Worm (Caenorhabditis elegans): ENCODE data around the gene such-1.

Gene such-1

DNA sequence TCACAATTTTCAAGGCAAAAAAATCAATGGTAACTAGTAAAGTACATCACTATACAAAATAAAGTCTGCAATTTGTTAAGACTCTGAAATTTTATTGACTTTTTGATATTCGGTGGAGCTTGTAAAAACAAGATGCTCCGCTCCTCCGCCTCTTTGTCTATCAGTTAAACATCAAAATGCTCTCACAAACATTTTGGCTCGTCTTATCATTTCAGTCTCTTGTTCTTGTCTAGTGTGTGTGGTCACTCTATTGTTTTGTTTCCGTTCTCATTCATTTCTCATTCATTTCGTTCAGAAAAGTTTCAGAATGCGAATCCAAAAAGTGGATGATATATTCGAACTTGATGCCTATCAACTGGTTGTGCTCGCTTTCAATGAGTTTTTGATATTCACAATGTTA, 24.5 kb upstream of the such-1 start, which contains the start of gene Y66D12A.13:
Gene Y66D12A.13, plus strand, starts transcription at position 301 of the 400 bp plus-strand sequence.
- no peak for TF ChIP-seq K09A11.1 (tag; optimal IDR thresholded peaks at IDR 0.05; ENCODE audit: insufficient read depth)
- no peak for TF ChIP-seq nhr-11 (tag; optimal IDR thresholded peaks at IDR 0.05)
- no peak for TF ChIP-seq fkh-6 (tag; optimal IDR thresholded peaks at IDR 0.05)
- no peak for TF ChIP-seq ztf-16 (tag; optimal IDR thresholded peaks at IDR 0.05)
- no peak for TF ChIP-seq gmeb-2 (tag; optimal IDR thresholded peaks at IDR 0.05)
- no peak for TF ChIP-seq ceh-14 (tag; optimal IDR thresholded peaks at IDR 0.05)
- TF ChIP-seq elt-4 (tag; optimal IDR thresholded peaks at IDR 0.05) = no peak
- no peak for TF ChIP-seq ceh-18 (tag; optimal IDR thresholded peaks at IDR 0.05)

DNA sequence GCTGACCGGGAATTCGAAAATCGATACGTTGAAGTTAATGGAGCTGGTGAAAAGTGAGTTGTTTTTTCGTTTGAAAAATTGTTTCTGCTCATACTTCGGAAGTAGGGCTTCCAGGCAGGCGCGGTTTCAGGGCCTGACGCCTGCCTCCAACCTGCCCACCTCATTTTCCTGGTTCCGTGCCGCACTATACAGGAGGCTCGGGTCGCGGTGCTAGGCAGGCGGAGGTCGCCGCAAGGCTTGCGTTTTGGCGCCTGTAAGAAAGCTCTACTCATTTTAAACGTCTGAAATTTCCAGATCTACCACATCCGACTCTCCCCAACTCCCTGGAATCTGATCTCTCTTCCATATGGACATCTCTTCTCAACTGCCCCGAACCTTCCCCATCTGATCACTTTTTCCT, 21.4 kb upstream of the such-1 start:
- TF ChIP-seq che-1 (tag; optimal IDR thresholded peaks at IDR 0.05) = no peak
- no peak for TF ChIP-seq ahr-1 (tag; optimal IDR thresholded peaks at IDR 0.05)
- no peak for TF ChIP-seq ceh-14 (tag; optimal IDR thresholded peaks at IDR 0.05)
- no peak for TF ChIP-seq tbx-7 (tag; optimal IDR thresholded peaks at IDR 0.05)
- no peak for TF ChIP-seq unc-3 (GFP tag; conservative IDR thresholded peaks at IDR 0.05)
- no peak for TF ChIP-seq unc-3 (tag; optimal IDR thresholded peaks at IDR 0.05)
- TF ChIP-seq gmeb-2 (tag; optimal IDR thresholded peaks at IDR 0.05) = no peak
- TF ChIP-seq nhr-232 (tag; optimal IDR thresholded peaks at IDR 0.05) = no peak
- no peak for TF ChIP-seq pax-1 (tag; optimal IDR thresholded peaks at IDR 0.05)
- TF ChIP-seq ttx-3 (tag; optimal IDR thresholded peaks at IDR 0.05) = no peak
- TF ChIP-seq hlh-13 (GFP tag; optimal IDR thresholded peaks at IDR 0.05) = no peak
- no peak for TF ChIP-seq ceh-9 (tag; optimal IDR thresholded peaks at IDR 0.05)
- no peak for TF ChIP-seq pros-1 (tag; optimal IDR thresholded peaks at IDR 0.05)
- no peak for TF ChIP-seq ets-4 (tag; optimal IDR thresholded peaks at IDR 0.05)

DNA sequence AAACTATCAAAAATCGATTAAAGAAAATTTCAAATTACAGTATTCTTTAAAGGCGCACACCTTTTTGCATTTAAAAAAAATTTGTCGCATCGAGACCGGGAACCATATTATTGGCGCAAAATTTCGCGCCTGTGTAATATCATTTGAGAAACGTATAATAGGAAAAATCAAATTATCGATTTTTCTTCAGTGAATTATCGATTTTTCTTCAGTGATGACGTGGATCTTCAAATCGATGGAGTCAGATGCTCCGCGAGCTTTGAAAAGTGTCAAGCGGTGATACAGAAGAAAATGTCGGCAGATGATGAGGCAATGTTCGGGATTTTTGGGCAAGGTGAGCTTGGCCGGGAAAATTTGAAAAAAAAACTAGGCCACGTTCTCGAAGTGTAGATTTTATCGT, 11.9 kb upstream of the such-1 start:
- TF ChIP-seq ceh-19 (GFP tag; optimal IDR thresholded peaks at IDR 0.05) (no peak), eyg-1 (tag; optimal IDR thresholded peaks at IDR 0.05) (no peak), hlh-8 (tag; optimal IDR thresholded peaks at IDR 0.05) (no peak), K09A11.1 (tag; optimal IDR thresholded peaks at IDR 0.05; ENCODE audit: insufficient read depth) (no peak), ahr-1 (tag; optimal IDR thresholded peaks at IDR 0.05) (no peak), ceh-34 (tag; optimal IDR thresholded peaks at IDR 0.05) (no peak), ceh-2 (tag; optimal IDR thresholded peaks at IDR 0.05) (no peak), gmeb-2 (tag; optimal IDR thresholded peaks at IDR 0.05) (no peak), ceh-30 (tag; optimal IDR thresholded peaks at IDR 0.05) (no peak), sox-2 (GFP tag; IDR thresholded peaks at IDR 0.05) (no peak), ref-2 (tag; optimal IDR thresholded peaks at IDR 0.05) (no peak)

DNA sequence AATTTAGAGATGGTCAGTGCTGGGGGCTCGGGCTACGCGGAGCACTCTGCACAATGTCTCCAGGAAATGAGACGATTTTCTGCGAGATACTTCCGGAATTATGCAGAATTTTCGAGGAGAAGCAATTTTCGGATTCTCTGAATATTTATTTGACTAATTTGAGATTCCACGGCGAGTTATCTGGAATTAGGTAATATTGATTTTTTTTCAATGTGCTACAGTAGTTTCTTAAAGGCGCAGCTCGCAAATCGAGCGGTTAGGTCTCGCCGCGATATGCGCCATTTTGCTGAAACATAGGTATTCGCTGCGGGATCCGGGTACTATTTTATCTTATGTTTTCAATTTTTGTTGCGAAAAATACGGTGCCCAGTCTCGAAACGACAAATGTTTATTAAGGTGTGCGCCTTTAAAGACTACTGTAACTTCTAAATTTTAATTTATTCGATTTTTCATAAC, 11.1 kb upstream of the such-1 start, which contains the start of gene nrps-1:
Gene nrps-1, plus strand, starts transcription at position 51 of the 456 bp plus-strand sequence.
- no peak for TF ChIP-seq pat-9 (tag; optimal IDR thresholded peaks at IDR 0.05)
- TF ChIP-seq C08G9.2 (tag; optimal IDR thresholded peaks at IDR 0.05) = no peak
- TF ChIP-seq ceh-18 (tag; optimal IDR thresholded peaks at IDR 0.05) = no peak
- no peak for TF ChIP-seq hlh-15 (tag; optimal IDR thresholded peaks at IDR 0.05)
- no peak for TF ChIP-seq tbx-2 (tag; optimal IDR thresholded peaks at IDR 0.05)
- TF ChIP-seq fkh-10 (GFP tag; optimal IDR thresholded peaks at IDR 0.05) = no peak
- TF ChIP-seq sox-4 (tag; optimal IDR thresholded peaks at IDR 0.05) = no peak
- TF ChIP-seq Y22D7AL.16 (tag; optimal IDR thresholded peaks at IDR 0.05) = no peak

DNA sequence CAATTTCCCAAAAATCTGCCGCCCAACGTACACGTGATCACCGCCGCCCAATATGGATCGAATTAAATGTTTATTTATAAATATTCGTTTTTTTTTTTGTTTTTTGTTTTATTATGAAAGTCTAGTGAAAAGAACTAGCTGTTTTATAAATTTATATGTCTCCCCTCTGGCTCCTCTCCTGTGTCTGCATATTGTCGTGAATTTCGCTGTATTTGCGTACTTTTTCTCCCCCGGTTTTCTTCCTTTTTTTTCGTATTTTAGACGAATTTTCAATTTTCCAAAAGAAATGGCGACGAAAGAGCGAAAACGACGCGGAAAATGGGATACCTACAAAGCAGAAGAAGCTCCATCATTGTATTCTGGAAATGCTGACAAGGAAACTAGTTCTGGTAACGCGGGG, 2.8 kb upstream of the such-1 start, which contains the start of gene xpb-1:
Gene xpb-1, plus strand, starts transcription at position 262 of the 400 bp plus-strand sequence.
- TF ChIP-seq odd-2 (tag; optimal IDR thresholded peaks at IDR 0.05) (no peak), pax-1 (tag; optimal IDR thresholded peaks at IDR 0.05) (no peak), tbx-7 (tag; optimal IDR thresholded peaks at IDR 0.05) (no peak), ceh-34 (tag; optimal IDR thresholded peaks at IDR 0.05) (no peak), ahr-1 (tag; optimal IDR thresholded peaks at IDR 0.05) (no peak), pqm-1 (tag; optimal IDR thresholded peaks at IDR 0.05) (no peak), sdc-2 (tag; optimal IDR thresholded peaks at IDR 0.05) (no peak), sox-4 (tag; optimal IDR thresholded peaks at IDR 0.05) (no peak), nhr-11 (tag; optimal IDR thresholded peaks at IDR 0.05) (no peak), ets-4 (tag; optimal IDR thresholded peaks at IDR 0.05) (no peak), tbx-2 (tag; optimal IDR thresholded peaks at IDR 0.05) (no peak), hlh-30 (tag; optimal IDR thresholded peaks at IDR 0.05; ENCODE audit: insufficient read depth) (no peak), ceh-14 (tag; optimal IDR thresholded peaks at IDR 0.05) (no peak), hlh-8 (tag; optimal IDR thresholded peaks at IDR 0.05) (no peak), ceh-24 (tag; optimal IDR thresholded peaks at IDR 0.05) (no peak), C08G9.2 (tag; optimal IDR thresholded peaks at IDR 0.05) (no peak), F13H6.1 (tag; optimal IDR thresholded peaks at IDR 0.05) (no peak), T23F11.4 (GFP tag; optimal IDR thresholded peaks at IDR 0.05) (no peak), lim-6 (tag; optimal IDR thresholded peaks at IDR 0.05) (no peak), rnt-1 (tag; optimal IDR thresholded peaks at IDR 0.05) (no peak)

Measured in whole organism, late embryonic.